Fruit fly (Drosophila melanogaster) Kc167 (cell line): ENCODE results near the gene CG43050.

ENCODE experiments used
- Myc ChIP-seq: fragments of >200 bp; optimal IDR thresholded peaks from 2 replicates; lab custom pipeline; 2017; ENCODE audit warnings: missing external identifiers
- Sin3A ChIP-seq: fragments of >200 bp; optimal IDR thresholded peaks from 2 replicates; lab custom pipeline; 2018; ENCODE audit warnings: missing external identifiers
- h ChIP-seq: fragments of >200 bp; optimal IDR thresholded peaks from 3 replicates; lab custom pipeline; 2018; ENCODE audit warnings: missing external identifiers
- insv ChIP-seq: fragments of >200 bp; optimal IDR thresholded peaks from 3 replicates; lab custom pipeline; 2018; ENCODE audit warnings: missing external identifiers
- psq ChIP-seq: fragments of >200 bp; optimal IDR thresholded peaks from 2 replicates; lab custom pipeline; 2017; ENCODE audit warnings: missing external identifiers
- ttk ChIP-seq: sonication (Bioruptor generic); optimal IDR thresholded peaks from 2 replicates; lab custom pipeline; 2017; ENCODE audit warnings: missing external identifiers

dm6 chr2L:13157903-13158302 is 38.8 kb downstream of the CG43050 start:
- TF ChIP-seq psq, result no peak
- no peak for TF ChIP-seq Myc (lab: Kevin White, UChicago)
- no peak for TF ChIP-seq h
- no peak for TF ChIP-seq Sin3A
- no peak for TF ChIP-seq ttk (lab: Kevin White, UChicago)
- no peak for TF ChIP-seq insv
